Worm (Caenorhabditis elegans): ENCODE measurements around the gene grl-14.

- TF ChIP-seq tab-1 (GFP tag; IDR thresholded peaks at IDR 0.05): no peak
- no peak for TF ChIP-seq flt-1 (GFP tag; IDR thresholded peaks at IDR 0.05)
- TF ChIP-seq ztf-23 (GFP tag; IDR thresholded peaks at IDR 0.05): no peak
- TF ChIP-seq med-1 (GFP tag; optimal IDR thresholded peaks at IDR 0.05; ENCODE audit: insufficient read depth): no peak
- no peak for TF ChIP-seq klf-2 (GFP tag; conservative IDR thresholded peaks at IDR 0.05)
- TF ChIP-seq ztf-29 (GFP tag; IDR thresholded peaks at IDR 0.05): no peak
- TF ChIP-seq T22C8.4 (GFP tag; IDR thresholded peaks at IDR 0.05): no peak
- no peak for TF ChIP-seq cog-1 (tag; optimal IDR thresholded peaks at IDR 0.05)
Measured at ce11 chrV:20789105-20789504, 36.3 kb upstream of the grl-14 start, which contains the start of gene tpan-1.
